Fruit fly (Drosophila melanogaster): ENCODE measurements around the gene CG15386.

Gene CG15386

dm6 chr2L:2198119-2198494 is 18.9 kb downstream of the CG15386 start:
- TF ChIP-seq CG13894 (tag; optimal IDR thresholded peaks at IDR 0.05): peak; percentile 86
- peak; percentile 83 for TF ChIP-seq sug (tag; optimal IDR thresholded peaks at IDR 0.05)
- no peak for TF ChIP-seq CG9817 (tag; optimal IDR thresholded peaks at IDR 0.05)
- no peak for TF ChIP-seq Mes4 (GFP tag; optimal IDR thresholded peaks at IDR 0.05)
- peak; percentile 81 for TF ChIP-seq onecut (GFP tag; IDR thresholded peaks at IDR 0.05)
- TF ChIP-seq scrt (GFP tag; optimal IDR thresholded peaks at IDR 0.05): peak; percentile 52

DNA sequence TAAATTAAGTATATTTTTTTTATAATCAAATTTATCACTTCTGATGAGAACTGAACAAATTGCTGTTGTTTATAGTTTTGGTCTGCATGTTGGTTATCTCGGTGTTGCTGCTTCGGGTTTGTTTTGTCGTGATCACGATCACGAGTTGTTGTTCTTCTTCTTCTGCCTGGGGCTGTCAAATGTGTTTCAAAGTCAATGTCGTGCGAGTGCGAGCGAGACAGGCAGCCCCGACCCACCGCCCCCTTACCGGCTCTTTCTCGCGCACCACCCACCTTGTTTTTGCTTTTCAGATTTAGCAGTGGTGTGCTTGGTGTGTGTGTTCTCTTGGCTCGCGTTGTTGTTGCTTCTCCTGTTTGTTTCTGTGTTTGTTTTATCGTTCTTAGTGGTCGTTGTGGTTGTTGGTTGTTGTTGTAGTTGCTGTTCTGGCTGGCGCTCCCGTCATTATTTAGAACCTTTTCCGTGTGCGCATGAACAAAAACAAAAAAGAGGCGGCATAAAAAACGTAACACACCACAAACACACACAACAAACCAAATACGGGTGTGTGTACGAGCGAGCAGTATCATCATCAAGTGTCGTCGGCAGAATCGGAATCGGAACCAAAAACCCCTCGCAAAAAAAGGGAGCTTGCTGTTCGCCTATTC is 19.4 kb downstream of the CG15386 start, which contains the start of gene COX7AL2:
TSS of gene COX7AL2 (minus strand) at position 438 of the 644 bp plus-strand sequence.
- TF ChIP-seq CG1832 (GFP tag; optimal IDR thresholded peaks at IDR 0.05) (peak; percentile 64), wdn (GFP tag; IDR thresholded peaks at IDR 0.05) (no peak), zen2 (GFP tag; IDR thresholded peaks at IDR 0.05; ENCODE audit: partially characterized antibody) (no peak), Chrac-16 (GFP tag; optimal IDR thresholded peaks at IDR 0.05) (peak; percentile 15), jumu (GFP tag; optimal IDR thresholded peaks at IDR 0.05) (no peak), CG13775 (GFP tag; optimal IDR thresholded peaks at IDR 0.05) (peak; percentile 24), seq (GFP tag; IDR thresholded peaks at IDR 0.05) (no peak), ab (GFP tag; optimal IDR thresholded peaks at IDR 0.05) (no peak), CG17912 (GFP tag; optimal IDR thresholded peaks at IDR 0.05) (no peak), onecut (GFP tag; IDR thresholded peaks at IDR 0.05) (no peak), tna (GFP tag; IDR thresholded peaks at IDR 0.05; ENCODE audit: partially characterized antibody) (no peak), Dad (GFP tag; optimal IDR thresholded peaks at IDR 0.05) (no peak), CG17568 (GFP tag; optimal IDR thresholded peaks at IDR 0.05) (no peak), grn (GFP tag; optimal IDR thresholded peaks at IDR 0.05) (peak; percentile 53), CG4328 (GFP tag; optimal IDR thresholded peaks at IDR 0.05) (no peak), CG12769 (tag; optimal IDR thresholded peaks at IDR 0.05) (peak; percentile 71), CG3995 (GFP tag; optimal IDR thresholded peaks at IDR 0.05) (peak; percentile 86), CG6854 (GFP tag; optimal IDR thresholded peaks at IDR 0.05) (no peak), nerfin-1 (tag; optimal IDR thresholded peaks at IDR 0.05) (no peak), CG17359 (tag; optimal IDR thresholded peaks at IDR 0.05) (no peak), Neu2 (GFP tag; optimal IDR thresholded peaks at IDR 0.05; ENCODE audit: borderline replicate concordance) (no peak), toy (GFP tag; IDR thresholded peaks at IDR 0.05) (no peak), prd (optimal IDR thresholded peaks at IDR 0.05) (no peak), prd (GFP tag; IDR thresholded peaks at IDR 0.05) (no peak), fru (optimal IDR thresholded peaks at IDR 0.05) (no peak), pzg (GFP tag; optimal IDR thresholded peaks at IDR 0.05) (no peak), Mrtf (GFP tag; IDR thresholded peaks at IDR 0.05) (no peak), cwo (GFP tag; optimal IDR thresholded peaks at IDR 0.05) (peak; percentile 89), Ptx1 (GFP tag; IDR thresholded peaks at IDR 0.05) (no peak), CG4730 (GFP tag; IDR thresholded peaks at IDR 0.05) (no peak), MESR4 (GFP tag; optimal IDR thresholded peaks at IDR 0.05) (no peak), CG33213 (GFP tag; optimal IDR thresholded peaks at IDR 0.05) (no peak), CG2875 (GFP tag; optimal IDR thresholded peaks at IDR 0.05) (no peak), CG7786 (GFP tag; optimal IDR thresholded peaks at IDR 0.05) (no peak), CG4360 (GFP tag; IDR thresholded peaks at IDR 0.05) (no peak), Blimp-1 (GFP tag; optimal IDR thresholded peaks at IDR 0.05) (no peak), abd-A (tag; optimal IDR thresholded peaks at IDR 0.05) (no peak), CG2116 (GFP tag; optimal IDR thresholded peaks at IDR 0.05) (no peak), ken (GFP tag; IDR thresholded peaks at IDR 0.05) (no peak), aop (GFP tag; IDR thresholded peaks at IDR 0.05) (no peak), CG11723 (GFP tag; optimal IDR thresholded peaks at IDR 0.05) (no peak), CG15514 (GFP tag; optimal IDR thresholded peaks at IDR 0.05) (peak; percentile 19), exex (tag; optimal IDR thresholded peaks at IDR 0.05) (peak; percentile 34)

Measured in whole organism, embryonic.